Worm (Caenorhabditis elegans) whole organism, mixed stage, embryonic: Measurements from ENCODE around the gene T23F6.2.

Source experiments
- elt-1 ChIP-seq: sonication (generic microtip); optimal IDR thresholded peaks from 2 replicates; lab custom pipeline; 2017; ENCODE audit warnings: missing genetic modification characterization, mild to moderate bottlenecking, missing compliant biosample characterization, antibody characterized with exemption, moderate library complexity, borderline replicate concordance; ENCODE audit not compliant: insufficient read depth
- lin-13 ChIP-seq: fragments of 150-350 bp; optimal IDR thresholded peaks from 2 replicates; lab custom pipeline; 2014; ENCODE audit warnings: missing biosample characterization, missing genetic modification characterization
- mab-5 ChIP-seq: fragments of 150-350 bp; optimal IDR thresholded peaks from 2 replicates; lab custom pipeline; 2014; ENCODE audit warnings: missing biosample characterization, missing genetic modification characterization
- mep-1 ChIP-seq: fragments of 150-350 bp; optimal IDR thresholded peaks from 2 replicates; lab custom pipeline; 2017; ENCODE audit warnings: missing biosample characterization, missing genetic modification reagents, missing genetic modification characterization, inconsistent platforms
- nhr-12 ChIP-seq: fragments of 150-350 bp; optimal IDR thresholded peaks from 2 replicates; lab custom pipeline; 2014; ENCODE audit warnings: missing biosample characterization, missing genetic modification characterization
- nhr-2 ChIP-seq: fragments of 150-350 bp; optimal IDR thresholded peaks from 2 replicates; lab custom pipeline; 2014; ENCODE audit warnings: missing biosample characterization, missing genetic modification characterization
- snpc-4 ChIP-seq: fragments of 150-350 bp; optimal IDR thresholded peaks from 2 replicates; lab custom pipeline; 2014; ENCODE audit warnings: missing biosample characterization, missing genetic modification characterization
- sptf-1 ChIP-seq: sonication (generic microtip); optimal IDR thresholded peaks from 2 replicates; lab custom pipeline; 2017; ENCODE audit warnings: mild to moderate bottlenecking, missing genetic modification characterization, moderate library complexity, missing compliant biosample characterization
- unc-39 ChIP-seq: fragments of 150-350 bp; optimal IDR thresholded peaks from 2 replicates; lab custom pipeline; 2014; ENCODE audit warnings: missing biosample characterization, missing genetic modification characterization
- unc-62 ChIP-seq: fragments of 150-350 bp; optimal IDR thresholded peaks from 2 replicates; lab custom pipeline; 2014; ENCODE audit warnings: missing biosample characterization, missing genetic modification reagents, missing genetic modification characterization

DNA sequence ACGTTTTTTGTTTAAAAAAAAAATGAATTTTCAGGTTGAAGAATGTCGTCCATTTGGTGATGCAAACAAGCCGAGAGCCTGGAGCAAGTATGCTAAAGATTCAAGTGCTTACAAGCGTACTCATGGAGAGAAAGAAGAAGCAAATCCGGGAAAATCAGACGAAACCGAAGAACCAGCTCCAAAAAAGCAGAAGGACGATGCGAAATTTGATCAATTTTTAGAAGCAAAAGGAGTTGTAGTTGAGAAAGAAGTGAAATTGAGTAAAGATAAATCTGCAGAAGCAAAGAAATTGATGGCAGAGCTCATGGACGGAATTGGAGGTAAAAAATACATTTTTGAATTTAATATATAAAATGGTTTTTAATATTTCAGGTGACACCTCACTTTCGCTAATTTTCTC, 4.1 kb downstream of the T23F6.2 start:
- TF ChIP-seq unc-62 (no peak), mab-5 (no peak), sptf-1 (no peak), nhr-12 (tag; lab: Kevin White, UChicago) (no peak), mep-1 (tag; lab: Kevin White, UChicago) (no peak), elt-1 (tag; lab: Kevin White, UChicago) (no peak), unc-39 (no peak), snpc-4 (no peak), lin-13 (tag; lab: Kevin White, UChicago) (no peak), nhr-2 (tag; lab: Kevin White, UChicago) (no peak)
